Fruit fly (Drosophila melanogaster): ENCODE data around the gene Rtc1.

DNA sequence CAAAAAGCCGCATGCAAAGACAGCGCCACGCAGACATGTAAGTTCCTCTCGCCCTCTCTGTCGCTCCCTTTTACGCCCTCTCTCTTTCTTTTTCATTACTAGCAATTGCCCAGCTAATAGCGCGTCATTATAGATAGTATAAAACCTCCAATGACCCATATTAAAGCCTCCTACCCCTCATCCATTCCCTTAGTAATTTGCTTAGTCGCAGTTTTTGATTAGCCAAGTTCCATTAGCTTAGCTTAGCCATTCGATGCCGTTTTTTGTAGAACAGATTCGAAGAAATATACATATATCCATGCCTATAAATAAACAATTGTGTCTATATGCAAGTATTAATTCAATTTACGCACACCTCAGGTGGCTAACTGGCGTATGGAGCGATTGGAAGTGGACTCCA is 13.8 kb downstream of the Rtc1 start:
- TF ChIP-seq Gug (GFP tag; IDR thresholded peaks at IDR 0.05) (no peak), ss (GFP tag; optimal IDR thresholded peaks at IDR 0.05) (no peak), CG3032 (tag; optimal IDR thresholded peaks at IDR 0.05) (no peak), CG6808 (GFP tag; optimal IDR thresholded peaks at IDR 0.05) (no peak), CG10631 (GFP tag; optimal IDR thresholded peaks at IDR 0.05) (no peak), Blimp-1 (GFP tag; optimal IDR thresholded peaks at IDR 0.05) (no peak), fkh (GFP tag; optimal IDR thresholded peaks at IDR 0.05) (no peak), CG7368 (GFP tag; optimal IDR thresholded peaks at IDR 0.05) (no peak), achi (GFP tag; optimal IDR thresholded peaks at IDR 0.05) (no peak), CG6163 (GFP tag; IDR thresholded peaks at IDR 0.05) (no peak), acj6 (GFP tag; optimal IDR thresholded peaks at IDR 0.05) (no peak), Ets96B (tag; optimal IDR thresholded peaks at IDR 0.05) (no peak)
